Fruit fly (Drosophila melanogaster): ENCODE measurements around the gene IntS9.

The IntS9 gene

dm6 chr3L:16149418-16150160, 44.2 kb upstream of the IntS9 start:
- TF ChIP-seq Sp1 (GFP tag; optimal IDR thresholded peaks at IDR 0.05) (peak; percentile 17), dmrt93B (GFP tag; optimal IDR thresholded peaks at IDR 0.05) (no peak), pan (optimal IDR thresholded peaks at IDR 0.05) (no peak), CrebA (GFP tag; optimal IDR thresholded peaks at IDR 0.05; ENCODE audit: borderline replicate concordance) (no peak), rgr (GFP tag; optimal IDR thresholded peaks at IDR 0.05) (no peak), Myc (optimal IDR thresholded peaks at IDR 0.05) (no peak), tai (GFP tag; optimal IDR thresholded peaks at IDR 0.05) (no peak), foxo (GFP tag; optimal IDR thresholded peaks at IDR 0.05) (no peak), ey (GFP tag; optimal IDR thresholded peaks at IDR 0.05) (no peak), Jra (GFP tag; optimal IDR thresholded peaks at IDR 0.05) (no peak), fru (GFP tag; optimal IDR thresholded peaks at IDR 0.05) (peak; percentile 36), woc (GFP tag; optimal IDR thresholded peaks at IDR 0.05) (peak; percentile 26), br (GFP tag; optimal IDR thresholded peaks at IDR 0.05) (no peak), usp (GFP tag; optimal IDR thresholded peaks at IDR 0.05) (no peak), Abd-B (GFP tag; optimal IDR thresholded peaks at IDR 0.05) (no peak), jim (GFP tag; optimal IDR thresholded peaks at IDR 0.05) (no peak), GATAd (GFP tag; optimal IDR thresholded peaks at IDR 0.05) (no peak), OdsH (GFP tag; optimal IDR thresholded peaks at IDR 0.05) (no peak), Hr83 (GFP tag; optimal IDR thresholded peaks at IDR 0.05; ENCODE audit: poor library complexity, severe bottlenecking) (no peak), lola (GFP tag; optimal IDR thresholded peaks at IDR 0.05) (no peak), h (GFP tag; optimal IDR thresholded peaks at IDR 0.05) (peak; percentile 39), dsf (GFP tag; optimal IDR thresholded peaks at IDR 0.05; ENCODE audit: borderline replicate concordance) (no peak), dl (GFP tag; optimal IDR thresholded peaks at IDR 0.05; ENCODE audit: insufficient read depth in 1 of 2, partially characterized antibody in 2 of 2) (peak in 1 of 2 experiments; percentile 42), Hr78 (GFP tag; optimal IDR thresholded peaks at IDR 0.05) (no peak), sv (GFP tag; optimal IDR thresholded peaks at IDR 0.05) (no peak), CG32264 (GFP tag; optimal IDR thresholded peaks at IDR 0.05) (no peak), Rel (GFP tag; optimal IDR thresholded peaks at IDR 0.05) (no peak), Rel (tag; optimal IDR thresholded peaks at IDR 0.05) (peak; percentile 7), CG9705 (GFP tag; optimal IDR thresholded peaks at IDR 0.05) (no peak)

dm6 chr3L:16147819-16148236, 42.4 kb upstream of the IntS9 start:
- TF ChIP-seq CG9705 (GFP tag; optimal IDR thresholded peaks at IDR 0.05) (no peak), woc (GFP tag; optimal IDR thresholded peaks at IDR 0.05) (peak; percentile 1), GATAd (GFP tag; optimal IDR thresholded peaks at IDR 0.05) (no peak), foxo (GFP tag; optimal IDR thresholded peaks at IDR 0.05) (peak in 1 of 2 experiments; percentile 37), h (GFP tag; optimal IDR thresholded peaks at IDR 0.05) (peak; percentile 31), psq (GFP tag; optimal IDR thresholded peaks at IDR 0.05) (peak; percentile 47), brk (GFP tag; optimal IDR thresholded peaks at IDR 0.05) (peak; percentile 51), tai (GFP tag; optimal IDR thresholded peaks at IDR 0.05) (peak; percentile 24), dmrt93B (GFP tag; optimal IDR thresholded peaks at IDR 0.05) (peak; percentile 1), Jra (GFP tag; optimal IDR thresholded peaks at IDR 0.05) (peak; percentile 3), fru (GFP tag; optimal IDR thresholded peaks at IDR 0.05) (peak; percentile 32), Hnf4 (GFP tag; optimal IDR thresholded peaks at IDR 0.05) (peak; percentile 10), Dif (GFP tag; optimal IDR thresholded peaks at IDR 0.05; ENCODE audit: partially characterized antibody) (no peak), ey (GFP tag; optimal IDR thresholded peaks at IDR 0.05) (peak; percentile 20), Sp1 (GFP tag; optimal IDR thresholded peaks at IDR 0.05) (peak; percentile 2)

- TF ChIP-seq pan (optimal IDR thresholded peaks at IDR 0.05) (no peak), foxo (GFP tag; optimal IDR thresholded peaks at IDR 0.05) (no peak), Vsx2 (GFP tag; optimal IDR thresholded peaks at IDR 0.05; ENCODE audit: partially characterized antibody) (no peak), Rel (GFP tag; optimal IDR thresholded peaks at IDR 0.05) (no peak), Rel (tag; optimal IDR thresholded peaks at IDR 0.05) (no peak), Hnf4 (GFP tag; optimal IDR thresholded peaks at IDR 0.05) (no peak), sage (GFP tag; optimal IDR thresholded peaks at IDR 0.05) (no peak), Sp1 (GFP tag; optimal IDR thresholded peaks at IDR 0.05) (no peak), Dif (GFP tag; optimal IDR thresholded peaks at IDR 0.05; ENCODE audit: partially characterized antibody) (no peak), Hr83 (GFP tag; optimal IDR thresholded peaks at IDR 0.05; ENCODE audit: poor library complexity, severe bottlenecking) (no peak), Abd-B (GFP tag; optimal IDR thresholded peaks at IDR 0.05) (no peak), jim (GFP tag; optimal IDR thresholded peaks at IDR 0.05) (no peak), CG9705 (GFP tag; optimal IDR thresholded peaks at IDR 0.05) (no peak), rgr (GFP tag; optimal IDR thresholded peaks at IDR 0.05) (no peak), OdsH (GFP tag; optimal IDR thresholded peaks at IDR 0.05) (no peak), CG32264 (GFP tag; optimal IDR thresholded peaks at IDR 0.05) (no peak), lola (GFP tag; optimal IDR thresholded peaks at IDR 0.05) (no peak), woc (GFP tag; optimal IDR thresholded peaks at IDR 0.05) (no peak), dmrt93B (GFP tag; optimal IDR thresholded peaks at IDR 0.05) (no peak), tai (GFP tag; optimal IDR thresholded peaks at IDR 0.05) (no peak)
These were observed 41.9 kb upstream of the IntS9 start for dm6 chr3L:16147325-16147724.

Measured in whole organism, wandering third instar larva.